Worm (Caenorhabditis elegans) whole organism, L3 larva: ENCODE results near the gene fbxa-26.
A peak's percentile ranks its signal among the peaks of the same experiment; 100 is the strongest.

ENCODE experiments used
- ceh-9 ChIP-seq: sonication (generic microtip); optimal IDR thresholded peaks from 2 replicates; lab custom pipeline; 2018; ENCODE audit warnings: missing biosample characterization, missing genetic modification characterization
- daf-12 ChIP-seq: fragments of 150-350 bp; optimal IDR thresholded peaks from 2 replicates; lab custom pipeline; 2014; ENCODE audit warnings: missing biosample characterization, missing genetic modification reagents, missing genetic modification characterization
- elt-2 ChIP-seq: sonication (generic microtip); optimal IDR thresholded peaks from 2 replicates; lab custom pipeline; 2016; ENCODE audit warnings: missing genetic modification reagents, mild to moderate bottlenecking, missing genetic modification characterization, missing compliant biosample characterization
- eor-1 ChIP-seq, 2 experiments: fragments of 150-350 bp; optimal IDR thresholded peaks; 2 replicates each; lab custom pipeline; 2014 to 2018; ENCODE audit warnings: missing biosample characterization in 2 of 2, missing genetic modification characterization in 2 of 2
- hmg-11 ChIP-seq: sonication (generic microtip); optimal IDR thresholded peaks from 2 replicates; lab custom pipeline; 2016; ENCODE audit warnings: missing genetic modification characterization, missing compliant biosample characterization
- lin-15B ChIP-seq: fragments of 150-350 bp; optimal IDR thresholded peaks from 2 replicates; lab custom pipeline; 2014; ENCODE audit warnings: missing biosample characterization, missing genetic modification characterization
- lsy-12 ChIP-seq: sonication (generic microtip); optimal IDR thresholded peaks from 2 replicates; lab custom pipeline; 2016; ENCODE audit warnings: mild to moderate bottlenecking, missing genetic modification characterization, missing compliant biosample characterization
- mml-1 ChIP-seq: fragments of 150-350 bp; sonication (generic microtip); optimal IDR thresholded peaks from 3 replicates; lab custom pipeline; 2014; ENCODE audit warnings: missing biosample characterization, missing genetic modification characterization
- nfya-1 ChIP-seq: sonication (generic microtip); optimal IDR thresholded peaks from 2 replicates; lab custom pipeline; 2017; ENCODE audit warnings: missing genetic modification characterization, mild to moderate bottlenecking, missing compliant biosample characterization, antibody characterized with exemption, moderate library complexity; ENCODE audit not compliant: insufficient read depth
- nhr-12 ChIP-seq: fragments of 150-350 bp; optimal IDR thresholded peaks from 2 replicates; lab custom pipeline; 2014; ENCODE audit warnings: missing biosample characterization, missing genetic modification characterization
- nhr-25 ChIP-seq: sonication (generic microtip); optimal IDR thresholded peaks from 2 replicates; lab custom pipeline; 2017; ENCODE audit warnings: missing biosample characterization, missing genetic modification characterization
- nhr-28 ChIP-seq: fragments of 150-350 bp; optimal IDR thresholded peaks from 2 replicates; lab custom pipeline; 2014; ENCODE audit warnings: missing biosample characterization, missing genetic modification characterization
- pqm-1 ChIP-seq: fragments of 150-350 bp; optimal IDR thresholded peaks from 2 replicates; lab custom pipeline; 2017; ENCODE audit warnings: missing biosample characterization, missing genetic modification characterization, inconsistent platforms
- skn-1 ChIP-seq: fragments of 150-350 bp; optimal IDR thresholded peaks from 2 replicates; lab custom pipeline; 2014; ENCODE audit warnings: missing biosample characterization, missing genetic modification characterization
- unc-39 ChIP-seq: sonication (generic microtip); optimal IDR thresholded peaks from 4 replicates; lab custom pipeline; 2017; ENCODE audit warnings: missing biosample characterization, missing genetic modification characterization
- zag-1 ChIP-seq: fragments of 150-350 bp; optimal IDR thresholded peaks from 2 replicates; lab custom pipeline; 2014; ENCODE audit warnings: missing biosample characterization, missing genetic modification characterization

Gene fbxa-26

ce11 chrIII:1297604-1298003 is 44.7 kb downstream of the fbxa-26 start, which contains the start of gene fbxa-28:
Gene fbxa-28 (plus strand): TSS chrIII:1297904.
- TF ChIP-seq daf-12 (tag; lab: Kevin White, UChicago) (no peak), mml-1 (no peak), lsy-12 (tag; lab: Kevin White, UChicago) (no peak), nhr-25 (no peak), ceh-9 (tag; lab: Kevin White, UChicago) (no peak), skn-1 (tag; lab: Kevin White, UChicago) (no peak)

ce11 chrIII:1295149-1295716 is 47.1 kb downstream of the fbxa-26 start, which contains the start of gene fbxa-35:
Gene fbxa-35 (plus strand): TSS chrIII:1295666.
- peak; percentile 63 for TF ChIP-seq elt-2 (tag; lab: Kevin White, UChicago)
- TF ChIP-seq pqm-1: peak; percentile 86
- TF ChIP-seq eor-1 (tag; optimal IDR thresholded peaks at IDR 0.05; lab: Kevin White, UChicago): no peak

ce11 chrIII:1293135-1293534 is 49.2 kb downstream of the fbxa-26 start, which contains the start of gene fbxa-36:
Gene fbxa-36 (minus strand): TSS chrIII:1293235.
- TF ChIP-seq nhr-28 (tag; lab: Kevin White, UChicago) (no peak), nhr-12 (tag; lab: Kevin White, UChicago) (no peak), ceh-9 (tag; lab: Kevin White, UChicago) (no peak), hmg-11 (tag; lab: Kevin White, UChicago) (no peak), nhr-25 (no peak), lin-15B (no peak), nfya-1 (no peak), zag-1 (tag; lab: Kevin White, UChicago) (no peak), unc-39 (tag; lab: Kevin White, UChicago) (no peak)
